Worm (Caenorhabditis elegans): ENCODE data around the gene srd-66.
A peak's percentile ranks its signal among the peaks of the same experiment; 100 is the strongest.

srd-66 gene

DNA sequence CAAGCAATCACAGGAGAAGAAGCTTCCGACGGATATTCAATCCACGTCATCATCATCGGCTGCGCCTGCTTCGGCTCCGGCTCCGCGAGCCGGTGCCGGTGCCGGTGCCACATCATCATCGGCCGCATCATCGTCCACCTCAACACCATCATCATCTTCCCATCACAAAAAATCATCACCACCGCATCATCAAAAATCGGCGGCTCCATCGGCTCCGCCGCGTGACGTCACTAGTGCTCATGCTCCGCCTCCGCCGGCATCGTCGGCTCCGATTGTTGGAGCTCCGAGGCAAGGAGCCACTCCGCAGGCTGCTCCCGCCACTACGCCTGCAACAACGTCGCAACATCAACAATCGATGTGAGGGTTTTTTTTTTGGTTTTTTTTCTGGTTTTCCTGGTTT is 50.4 kb downstream of the srd-66 start:
- TF ChIP-seq snpc-4 (tag; optimal IDR thresholded peaks at IDR 0.05) = no peak
- no peak for TF ChIP-seq ceh-83 (GFP tag; optimal IDR thresholded peaks at IDR 0.05)
- no peak for TF ChIP-seq blmp-1 (tag; optimal IDR thresholded peaks at IDR 0.05)
- no peak for TF ChIP-seq mls-2 (tag; optimal IDR thresholded peaks at IDR 0.05)
- TF ChIP-seq lin-32 (GFP tag; optimal IDR thresholded peaks at IDR 0.05) = no peak
- no peak for TF ChIP-seq zip-8 (tag; optimal IDR thresholded peaks at IDR 0.05)
- TF ChIP-seq ham-2 (GFP tag; optimal IDR thresholded peaks at IDR 0.05) = no peak
- no peak for TF ChIP-seq ceh-39 (tag; optimal IDR thresholded peaks at IDR 0.05)
- TF ChIP-seq flh-1 (GFP tag; optimal IDR thresholded peaks at IDR 0.05) = no peak
- TF ChIP-seq nhr-2 (tag; optimal IDR thresholded peaks at IDR 0.05) = no peak
- no peak for TF ChIP-seq ces-1 (GFP tag; optimal IDR thresholded peaks at IDR 0.05)
- TF ChIP-seq ceh-43 (GFP tag; optimal IDR thresholded peaks at IDR 0.05) = no peak
- no peak for TF ChIP-seq nhr-76 (tag; optimal IDR thresholded peaks at IDR 0.05)
- no peak for TF ChIP-seq drap-1 (GFP tag; optimal IDR thresholded peaks at IDR 0.05)
- TF ChIP-seq nhr-28 (tag; optimal IDR thresholded peaks at IDR 0.05) = no peak
- no peak for TF ChIP-seq mab-5 (tag; optimal IDR thresholded peaks at IDR 0.05)
- TF ChIP-seq lsy-2 (tag; optimal IDR thresholded peaks at IDR 0.05) = no peak
- TF ChIP-seq sem-2 (GFP tag; optimal IDR thresholded peaks at IDR 0.05) = no peak
- no peak for TF ChIP-seq unc-39 (tag; optimal IDR thresholded peaks at IDR 0.05)
- no peak for TF ChIP-seq elt-3 (tag; optimal IDR thresholded peaks at IDR 0.05)

ce11 chrIII:1931509-1931908 is 50.9 kb downstream of the srd-66 start:
- TF ChIP-seq nhr-2 (tag; optimal IDR thresholded peaks at IDR 0.05) (no peak), cnd-1 (tag; optimal IDR thresholded peaks at IDR 0.05) (no peak), mls-2 (tag; optimal IDR thresholded peaks at IDR 0.05) (no peak), lsy-2 (tag; optimal IDR thresholded peaks at IDR 0.05) (peak; percentile 12), drap-1 (GFP tag; optimal IDR thresholded peaks at IDR 0.05) (no peak)
